Fruit fly (Drosophila melanogaster): ENCODE results near the gene Scsalpha1.

Scsalpha1 gene

DNA sequence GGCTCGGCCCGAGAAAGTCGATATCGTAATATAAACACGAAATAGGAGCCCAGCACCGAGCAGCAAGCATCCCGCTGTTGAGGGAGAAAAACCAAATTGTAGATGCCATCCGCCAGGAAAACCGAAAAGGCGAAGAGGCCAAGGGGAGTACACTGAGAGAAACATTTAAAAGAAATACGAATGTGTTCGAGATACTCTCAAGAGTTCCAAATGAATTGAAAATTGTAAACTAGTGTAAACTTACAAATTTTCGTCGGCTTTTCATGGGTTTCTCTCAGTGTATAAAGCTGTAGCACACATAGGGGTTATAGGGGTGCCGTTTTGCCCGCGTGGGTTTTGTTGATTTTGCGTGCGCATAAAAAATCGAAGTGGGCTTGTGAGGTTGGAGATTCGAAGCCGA lies 11.3 kb upstream of the Scsalpha1 start (continued):
- TF ChIP-seq Ets96B (tag; optimal IDR thresholded peaks at IDR 0.05) (peak; percentile 43), Smox (GFP tag; optimal IDR thresholded peaks at IDR 0.05) (no peak), CG11294 (GFP tag; IDR thresholded peaks at IDR 0.05) (peak; percentile 54), dac (GFP tag; optimal IDR thresholded peaks at IDR 0.05) (peak; percentile 6), Eip93F (GFP tag; optimal IDR thresholded peaks at IDR 0.05) (peak; percentile 5), CG8632 (GFP tag; optimal IDR thresholded peaks at IDR 0.05) (peak; percentile 65), CG32006 (GFP tag; optimal IDR thresholded peaks at IDR 0.05) (peak; percentile 78), CG7368 (GFP tag; optimal IDR thresholded peaks at IDR 0.05) (peak; percentile 43)

DNA sequence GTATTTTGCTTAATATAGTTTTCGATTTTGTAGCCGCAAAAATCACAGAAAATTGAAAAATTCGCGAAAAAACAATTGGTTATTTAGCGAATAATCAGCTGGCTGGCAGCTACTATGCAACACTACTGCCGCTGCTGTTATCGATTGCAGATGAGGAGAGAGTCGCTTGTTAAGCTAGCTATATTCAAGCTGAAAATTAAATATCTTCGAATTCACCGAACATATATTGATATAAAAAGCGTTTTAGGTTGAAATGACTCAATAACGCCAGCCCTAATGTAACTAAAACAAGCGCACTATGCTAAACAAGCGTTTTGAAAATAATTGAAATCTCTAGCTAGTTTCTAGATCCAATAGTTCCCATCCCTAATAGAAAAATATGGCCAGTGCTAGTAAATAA lies 7.7 kb upstream of the Scsalpha1 start, which contains the start of the genes CG32264, ntc and IntS10:
Gene CG32264 (minus strand): TSS at position 130 of the 400 bp plus-strand sequence.
Gene ntc (minus strand): TSS at position 130 of the 400 bp plus-strand sequence.
Gene IntS10 (plus strand): TSS at position 381 of the 400 bp plus-strand sequence.
- peak; percentile 41 for TF ChIP-seq CG34406 (GFP tag; optimal IDR thresholded peaks at IDR 0.05)
- TF ChIP-seq CG7368 (GFP tag; optimal IDR thresholded peaks at IDR 0.05): peak; percentile 16
- TF ChIP-seq CG11902 (GFP tag; optimal IDR thresholded peaks at IDR 0.05): peak; percentile 18
- no peak for TF ChIP-seq OdsH (GFP tag; optimal IDR thresholded peaks at IDR 0.05)
- TF ChIP-seq Lpt (GFP tag; optimal IDR thresholded peaks at IDR 0.05): peak; percentile 30
- no peak for TF ChIP-seq CG6854 (GFP tag; optimal IDR thresholded peaks at IDR 0.05)
- TF ChIP-seq Gug (GFP tag; IDR thresholded peaks at IDR 0.05): no peak
- no peak for TF ChIP-seq CG6163 (GFP tag; IDR thresholded peaks at IDR 0.05)
- peak; percentile 72 for TF ChIP-seq CG31627 (GFP tag; optimal IDR thresholded peaks at IDR 0.05)
- no peak for TF ChIP-seq achi (GFP tag; optimal IDR thresholded peaks at IDR 0.05)
- peak; percentile 72 for TF ChIP-seq esn (GFP tag; optimal IDR thresholded peaks at IDR 0.05)
- TF ChIP-seq Eip75B (GFP tag; optimal IDR thresholded peaks at IDR 0.05): no peak
- TF ChIP-seq fkh (GFP tag; optimal IDR thresholded peaks at IDR 0.05): peak; percentile 89
- peak; percentile 43 for TF ChIP-seq CG6792 (GFP tag; optimal IDR thresholded peaks at IDR 0.05)
- peak; percentile 52 for TF ChIP-seq CG3032 (tag; optimal IDR thresholded peaks at IDR 0.05)
- no peak for TF ChIP-seq fd59A (GFP tag; optimal IDR thresholded peaks at IDR 0.05)
- TF ChIP-seq CG32006 (GFP tag; optimal IDR thresholded peaks at IDR 0.05): no peak
- no peak for TF ChIP-seq CG8119 (GFP tag; IDR thresholded peaks at IDR 0.05)
- no peak for TF ChIP-seq Blimp-1 (GFP tag; optimal IDR thresholded peaks at IDR 0.05)
- TF ChIP-seq acj6 (GFP tag; optimal IDR thresholded peaks at IDR 0.05): peak; percentile 69
- TF ChIP-seq CG16779 (tag; optimal IDR thresholded peaks at IDR 0.05): no peak
- TF ChIP-seq Ets96B (tag; optimal IDR thresholded peaks at IDR 0.05): peak; percentile 42
- no peak for TF ChIP-seq net (GFP tag; optimal IDR thresholded peaks at IDR 0.05)
- no peak for TF ChIP-seq fd85E (GFP tag; optimal IDR thresholded peaks at IDR 0.05)
- peak; percentile 71 for TF ChIP-seq lz (GFP tag; optimal IDR thresholded peaks at IDR 0.05)
- TF ChIP-seq Smox (GFP tag; optimal IDR thresholded peaks at IDR 0.05): no peak
- TF ChIP-seq topi (GFP tag; optimal IDR thresholded peaks at IDR 0.05): peak; percentile 60
- no peak for TF ChIP-seq CG11762 (GFP tag; optimal IDR thresholded peaks at IDR 0.05; ENCODE audit: insufficient read depth)
- TF ChIP-seq CG3919 (GFP tag; optimal IDR thresholded peaks at IDR 0.05): no peak
- peak; percentile 9 for TF ChIP-seq dac (GFP tag; optimal IDR thresholded peaks at IDR 0.05)
- no peak for TF ChIP-seq salr (GFP tag; optimal IDR thresholded peaks at IDR 0.05)
- peak; percentile 82 for TF ChIP-seq Sox14 (GFP tag; optimal IDR thresholded peaks at IDR 0.05)
- TF ChIP-seq Hr39 (GFP tag; optimal IDR thresholded peaks at IDR 0.05): peak; percentile 72
- no peak for TF ChIP-seq dsx (GFP tag; optimal IDR thresholded peaks at IDR 0.05; ENCODE audit: poor library complexity, severe bottlenecking)
- TF ChIP-seq vri (GFP tag; optimal IDR thresholded peaks at IDR 0.05): no peak
- no peak for TF ChIP-seq Sox102F (GFP tag; optimal IDR thresholded peaks at IDR 0.05)
- no peak for TF ChIP-seq spab (GFP tag; optimal IDR thresholded peaks at IDR 0.05)
- no peak for TF ChIP-seq Ets21C (GFP tag; optimal IDR thresholded peaks at IDR 0.05)
- TF ChIP-seq CG10631 (GFP tag; optimal IDR thresholded peaks at IDR 0.05): peak; percentile 73
- no peak for TF ChIP-seq svp (GFP tag)
- no peak for TF ChIP-seq CG9139 (GFP tag; optimal IDR thresholded peaks at IDR 0.05)
- peak; percentile 49 for TF ChIP-seq CG8319 (GFP tag; optimal IDR thresholded peaks at IDR 0.05)
- TF ChIP-seq Sox15 (GFP tag; optimal IDR thresholded peaks at IDR 0.05): peak; percentile 35
- TF ChIP-seq Eip78C (GFP tag): peak; percentile 89
- TF ChIP-seq CG6808 (GFP tag; optimal IDR thresholded peaks at IDR 0.05): no peak
- no peak for TF ChIP-seq ss (GFP tag; optimal IDR thresholded peaks at IDR 0.05)
- no peak for TF ChIP-seq CG10669 (GFP tag; optimal IDR thresholded peaks at IDR 0.05)
